Comparison of ENCODE assay signal across 1 fruit fly cellular context in the genomic region with DNA sequence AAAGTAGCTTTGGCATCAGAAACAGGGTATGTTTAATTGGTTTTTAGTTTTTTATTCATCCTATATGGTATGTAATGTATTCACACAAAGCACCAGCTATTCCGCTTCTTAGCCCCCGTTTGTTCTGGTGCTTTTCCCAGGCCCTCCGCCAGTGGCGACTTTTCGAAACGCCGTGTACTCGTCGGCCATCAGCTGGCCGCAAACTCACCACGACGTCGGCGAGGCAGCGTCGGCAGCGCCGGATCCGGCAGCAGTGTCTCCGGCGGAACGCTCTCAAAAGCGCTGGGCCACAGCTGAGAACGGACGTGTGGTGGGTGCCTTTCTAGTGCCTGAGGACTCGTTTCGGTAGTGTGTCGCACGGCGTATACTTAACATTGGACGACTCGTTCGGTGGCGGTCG.
TF ChIP-seq lines count a peak whose summit lies in the region.

A gene (plus strand): TSS at position 268 of the 400 bp plus-strand sequence.

TF ChIP-seq in whole organism, embryonic, 481 proteins besides CTCF, POLR2A, EP300 and RAD21 (continued from another document):
- TF ChIP-seq CG6689 (GFP tag; IDR thresholded peaks at IDR 0.05; lab: Robert Waterston, UW) = peak; percentile 21; the same call in 1 of the 2 replicates
- TF ChIP-seq CG12219 (GFP tag; optimal IDR thresholded peaks at IDR 0.05; lab: Kevin White, UChicago) = peak; percentile 1
- peak; percentile 69 for TF ChIP-seq vvl (GFP tag; IDR thresholded peaks at IDR 0.05; lab: Robert Waterston, UW)
- TF ChIP-seq ci (GFP tag; IDR thresholded peaks at IDR 0.05; lab: Robert Waterston, UW) = peak; percentile 57; the same call in 2 of the 3 replicates
- TF ChIP-seq Jarid2 (GFP tag; optimal IDR thresholded peaks at IDR 0.05; lab: Kevin White, UChicago) = peak; percentile 31
- TF ChIP-seq nom (GFP tag; optimal IDR thresholded peaks at IDR 0.05; lab: Kevin White, UChicago) = no peak
- TF ChIP-seq CG15269 (tag; optimal IDR thresholded peaks at IDR 0.05; lab: Kevin White, UChicago) = peak; percentile 24
- TF ChIP-seq Rfx (GFP tag; IDR thresholded peaks at IDR 0.05; lab: Robert Waterston, UW) = peak; percentile 77
- TF ChIP-seq zfh2 (GFP tag; optimal IDR thresholded peaks at IDR 0.05; lab: Kevin White, UChicago) = peak; percentile 21
- TF ChIP-seq Dad (GFP tag; optimal IDR thresholded peaks at IDR 0.05; lab: Kevin White, UChicago) = peak; percentile 1
- no peak for TF ChIP-seq YL-1 (GFP tag; optimal IDR thresholded peaks at IDR 0.05; lab: Kevin White, UChicago)
- peak; percentile 1 for TF ChIP-seq CG6765 (GFP tag; optimal IDR thresholded peaks at IDR 0.05; lab: Kevin White, UChicago)
- peak; percentile 65 for TF ChIP-seq Ets65A (GFP tag; lab: Kevin White, UChicago)
- TF ChIP-seq HLH3B (GFP tag; IDR thresholded peaks at IDR 0.05; lab: Robert Waterston, UW) = peak; percentile 52; the same call in 1 of the 2 replicates
- peak; percentile 32; the same call in 1 of the 2 replicates for TF ChIP-seq CG5953 (GFP tag; IDR thresholded peaks at IDR 0.05; lab: Robert Waterston, UW)
- TF ChIP-seq E2f1 (GFP tag; IDR thresholded peaks at IDR 0.05; lab: Robert Waterston, UW) = 0 out of 2 replicates have a peak, but pooled peaks have one; percentile 17
- peak; percentile 51; the same call in 1 of the 2 replicates for TF ChIP-seq ranshi (GFP tag; IDR thresholded peaks at IDR 0.05; lab: Robert Waterston, UW)
- TF ChIP-seq CG9215 (GFP tag; IDR thresholded peaks at IDR 0.05; lab: Robert Waterston, UW) = 0 out of 2 replicates have a peak, but pooled peaks have one; percentile 19
- no peak for TF ChIP-seq hb (GFP tag; IDR thresholded peaks at IDR 0.05; lab: Robert Waterston, UW; ENCODE audit: partially characterized antibody)
- TF ChIP-seq lilli (GFP tag; optimal IDR thresholded peaks at IDR 0.05; lab: Kevin White, UChicago) = peak; percentile 4
- TF ChIP-seq CG12104 (GFP tag; optimal IDR thresholded peaks at IDR 0.05; lab: Kevin White, UChicago) = no peak
- TF ChIP-seq CG2678 (tag; optimal IDR thresholded peaks at IDR 0.05; lab: Kevin White, UChicago) = peak; percentile 17
- peak; percentile 15 for TF ChIP-seq Nf-YC (tag; optimal IDR thresholded peaks at IDR 0.05; lab: Kevin White, UChicago)
- TF ChIP-seq CG34376 (GFP tag; optimal IDR thresholded peaks at IDR 0.05; lab: Kevin White, UChicago) = peak; percentile 20
TF ChIP-seq in whole organism, embryonic: peak in this region for 121.
